Worm (Caenorhabditis elegans) whole organism, midembryonic: ENCODE data around the gene T16G1.3.

ENCODE experiments used
- T22C8.4 ChIP-seq: fragments of 200-800 bp; sonication (Bioruptor generic); IDR thresholded peaks from 2 replicates; pipeline ENCODE4 v1.3.6; 2022; ENCODE audit warnings: missing genetic modification characterization, missing compliant biosample characterization
- cog-1 ChIP-seq: sonication (generic microtip); optimal IDR thresholded peaks from 2 replicates; lab custom pipeline; 2016; ENCODE audit warnings: missing genetic modification characterization, missing compliant biosample characterization
- flt-1 ChIP-seq: fragments of 200-800 bp; sonication (Bioruptor generic); IDR thresholded peaks from 2 replicates; pipeline ENCODE4 v1.3.6; 2022; ENCODE audit warnings: missing genetic modification characterization, missing compliant biosample characterization
- klf-2 ChIP-seq: fragments of 200-800 bp; sonication (Bioruptor generic); conservative IDR thresholded peaks from 2 replicates; pipeline ENCODE4 v1.3.6; 2022; ENCODE audit warnings: missing genetic modification reagents, missing genetic modification characterization, missing compliant biosample characterization
- med-1 ChIP-seq: sonication (generic microtip); optimal IDR thresholded peaks from 2 replicates; lab custom pipeline; 2017; ENCODE audit warnings: missing genetic modification characterization, mild to moderate bottlenecking, missing compliant biosample characterization, antibody characterized with exemption, missing genetic modification reagents; ENCODE audit not compliant: insufficient read depth
- ref-1 ChIP-seq: fragments of 200-800 bp; sonication (Bioruptor generic); conservative IDR thresholded peaks from 2 replicates; pipeline ENCODE4 v1.3.6; 2022; ENCODE audit warnings: missing genetic modification reagents, missing genetic modification characterization, missing compliant biosample characterization
- tab-1 ChIP-seq: fragments of 200-800 bp; sonication (Bioruptor generic); IDR thresholded peaks from 2 replicates; pipeline ENCODE4 v1.3.6; 2022; ENCODE audit warnings: missing genetic modification characterization, missing compliant biosample characterization
- ztf-23 ChIP-seq: fragments of 200-800 bp; sonication (Bioruptor generic); IDR thresholded peaks from 2 replicates; pipeline ENCODE4 v1.3.6; 2022; ENCODE audit warnings: missing genetic modification reagents, missing genetic modification characterization, missing compliant biosample characterization
- ztf-29 ChIP-seq: fragments of 200-800 bp; sonication (Bioruptor generic); IDR thresholded peaks from 2 replicates; pipeline ENCODE4 v1.3.6; 2022; ENCODE audit warnings: missing genetic modification reagents, missing genetic modification characterization, missing compliant biosample characterization

ce11 chrV:12921680-12922079 lies 22.4 kb downstream of the T16G1.3 start:
- TF ChIP-seq flt-1 (no peak), med-1 (GFP tag; lab: Kevin White, UChicago) (no peak), ztf-29 (GFP tag; lab: Robert Waterston, UW) (no peak), ref-1 (GFP tag; lab: Robert Waterston, UW) (no peak), cog-1 (tag; lab: Kevin White, UChicago) (no peak), T22C8.4 (GFP tag; lab: Robert Waterston, UW) (no peak), tab-1 (no peak), klf-2 (no peak), ztf-23 (no peak)
